Worm (Caenorhabditis elegans) whole organism, L4 larva: Measurements from ENCODE around the gene ppt-1.

Experiments used
- D1046.2 ChIP-seq: fragments of 200-800 bp; sonication (Bioruptor generic); IDR thresholded peaks from 2 replicates; pipeline ENCODE4 v1.3.6; 2022; ENCODE audit warnings: missing genetic modification characterization, missing compliant biosample characterization
- F10B5.3 ChIP-seq: sonication (generic microtip); optimal IDR thresholded peaks from 2 replicates; lab custom pipeline; 2016; ENCODE audit warnings: mild to moderate bottlenecking, missing genetic modification characterization, missing compliant biosample characterization
- F49E8.2 ChIP-seq: sonication (generic microtip); optimal IDR thresholded peaks from 2 replicates; lab custom pipeline; 2016; ENCODE audit warnings: missing compliant biosample characterization, mild to moderate bottlenecking, missing genetic modification characterization, borderline replicate concordance
- T20F7.1 ChIP-seq: fragments of 200-800 bp; sonication (Bioruptor generic); optimal IDR thresholded peaks from 2 replicates; lab custom pipeline; 2018; ENCODE audit warnings: mild to moderate bottlenecking, missing genetic modification characterization, missing compliant biosample characterization
- aha-1 ChIP-seq: fragments of 150-350 bp; peaks from one replicate; lab custom pipeline; 2014; ENCODE audit warnings: missing biosample characterization, missing genetic modification characterization
- ceh-32 ChIP-seq: sonication (generic microtip); optimal IDR thresholded peaks from 2 replicates; lab custom pipeline; 2016; ENCODE audit warnings: mild to moderate bottlenecking, missing genetic modification characterization, missing compliant biosample characterization; ENCODE audit not compliant: poor library complexity
- ceh-82 ChIP-seq: sonication (generic microtip); optimal IDR thresholded peaks from 2 replicates; lab custom pipeline; 2017; ENCODE audit warnings: missing biosample characterization, missing genetic modification characterization
- ctbp-1 ChIP-seq: fragments of 200-800 bp; sonication (Bioruptor generic); IDR thresholded peaks from 2 replicates; pipeline ENCODE4 v1.3.6; 2022; ENCODE audit warnings: missing genetic modification reagents, missing genetic modification characterization, missing compliant biosample characterization
- daf-19 ChIP-seq: fragments of 200-800 bp; sonication (Bioruptor generic); conservative IDR thresholded peaks from 2 replicates; pipeline ENCODE4 v1.3.6; 2022; ENCODE audit warnings: missing genetic modification characterization, missing compliant biosample characterization
- dmd-6 ChIP-seq: fragments of 200-800 bp; sonication (Bioruptor generic); IDR thresholded peaks from 2 replicates; pipeline ENCODE4 v1.3.6; 2022; ENCODE audit warnings: missing genetic modification reagents, missing genetic modification characterization, missing compliant biosample characterization
- dpl-1 ChIP-seq: fragments of 150-350 bp; optimal IDR thresholded peaks from 2 replicates; lab custom pipeline; 2014; ENCODE audit warnings: missing biosample characterization, missing genetic modification reagents, missing genetic modification characterization
- egl-27 ChIP-seq: sonication (generic microtip); optimal IDR thresholded peaks from 3 replicates; lab custom pipeline; 2017; ENCODE audit warnings: missing biosample characterization, missing genetic modification reagents, missing genetic modification characterization
- gei-8 ChIP-seq: fragments of 200-800 bp; sonication (Bioruptor generic); optimal IDR thresholded peaks from 2 replicates; lab custom pipeline; 2018; ENCODE audit warnings: mild to moderate bottlenecking, missing genetic modification characterization, missing compliant biosample characterization
- hlh-11 ChIP-seq: fragments of 200-800 bp; sonication (Bioruptor generic); optimal IDR thresholded peaks from 2 replicates; lab custom pipeline; 2018; ENCODE audit warnings: mild to moderate bottlenecking, missing genetic modification characterization, missing compliant biosample characterization
- hlh-30 ChIP-seq: sonication (generic microtip); optimal IDR thresholded peaks from 2 replicates; lab custom pipeline; 2017; ENCODE audit warnings: antibody characterized with exemption, mild to moderate bottlenecking, missing genetic modification characterization, missing compliant biosample characterization; ENCODE audit not compliant: insufficient read depth
- jun-1 ChIP-seq: fragments of 150-350 bp; optimal IDR thresholded peaks from 2 replicates; lab custom pipeline; 2014; ENCODE audit warnings: missing biosample characterization, missing genetic modification reagents, missing genetic modification characterization
- lin-13 ChIP-seq: fragments of 150-350 bp; optimal IDR thresholded peaks from 2 replicates; lab custom pipeline; 2014; ENCODE audit warnings: missing biosample characterization, missing genetic modification reagents, missing genetic modification characterization
- lin-38 ChIP-seq: fragments of 200-800 bp; sonication (Bioruptor generic); IDR thresholded peaks from 2 replicates; pipeline ENCODE4 v1.3.6; 2022; ENCODE audit warnings: missing genetic modification reagents, missing genetic modification characterization, missing compliant biosample characterization
- lsy-2 ChIP-seq, 2 experiments: fragments of 150-350 bp in 1 of 2; sonication (generic microtip) in 1 of 2; optimal IDR thresholded peaks; 2 replicates each; lab custom pipeline; 2014 to 2017; ENCODE audit warnings: missing biosample characterization in 2 of 2, missing genetic modification characterization in 2 of 2
- mdl-1 ChIP-seq, 2 experiments: fragments of 150-350 bp in 1 of 2; sonication (generic microtip) in 1 of 2; optimal IDR thresholded peaks; 2 replicates each; lab custom pipeline; 2014 to 2017; ENCODE audit warnings: missing biosample characterization in 2 of 2, missing genetic modification characterization in 2 of 2
- mdt-29 ChIP-seq: fragments of 200-800 bp; sonication (Bioruptor generic); IDR thresholded peaks from 2 replicates; pipeline ENCODE4 v1.3.6; 2022; ENCODE audit warnings: missing genetic modification reagents, missing genetic modification characterization, missing compliant biosample characterization
- mep-1 ChIP-seq: fragments of 150-350 bp; sonication (generic microtip); optimal IDR thresholded peaks from 3 replicates; lab custom pipeline; 2014; ENCODE audit warnings: missing biosample characterization, missing genetic modification characterization
- mes-2 ChIP-seq: sonication (generic microtip); optimal IDR thresholded peaks from 2 replicates; lab custom pipeline; 2016; ENCODE audit warnings: missing genotype, mild to moderate bottlenecking, missing genetic modification characterization, missing compliant biosample characterization; ENCODE audit not compliant: poor library complexity, severe bottlenecking
- mxl-3 ChIP-seq: fragments of 200-800 bp; sonication (Bioruptor generic); optimal IDR thresholded peaks from 2 replicates; lab custom pipeline; 2018; ENCODE audit warnings: mild to moderate bottlenecking, missing genetic modification characterization, missing compliant biosample characterization
- nhr-10 ChIP-seq: fragments of 150-350 bp; optimal IDR thresholded peaks from 2 replicates; lab custom pipeline; 2014; ENCODE audit warnings: missing biosample characterization, missing genetic modification characterization
- nhr-28 ChIP-seq: fragments of 150-350 bp; optimal IDR thresholded peaks from 2 replicates; lab custom pipeline; 2014; ENCODE audit warnings: missing biosample characterization, missing genetic modification characterization
- nhr-41 ChIP-seq: fragments of 200-800 bp; sonication (Bioruptor generic); IDR thresholded peaks from 2 replicates; pipeline ENCODE4 v1.3.6; 2022; ENCODE audit warnings: missing genetic modification reagents, missing genetic modification characterization, missing compliant biosample characterization
- nhr-48 ChIP-seq: sonication (generic microtip); optimal IDR thresholded peaks from 2 replicates; lab custom pipeline; 2016; ENCODE audit warnings: mild to moderate bottlenecking, missing genetic modification characterization, missing compliant biosample characterization
- set-16 ChIP-seq: fragments of 200-800 bp; sonication (Bioruptor generic); IDR thresholded peaks from 2 replicates; pipeline ENCODE4 v1.3.6; 2022; ENCODE audit warnings: missing genetic modification reagents, missing genetic modification characterization, missing compliant biosample characterization
- skn-1 ChIP-seq: fragments of 150-350 bp; optimal IDR thresholded peaks from 2 replicates; lab custom pipeline; 2014; ENCODE audit warnings: missing biosample characterization, missing genetic modification characterization
- snpc-1.2 ChIP-seq: fragments of 200-800 bp; sonication (Bioruptor generic); IDR thresholded peaks from 2 replicates; pipeline ENCODE4 v1.3.6; 2022; ENCODE audit warnings: missing genetic modification reagents, missing genetic modification characterization, missing compliant biosample characterization
- snpc-4 ChIP-seq: fragments of 150-350 bp; optimal IDR thresholded peaks from 2 replicates; lab custom pipeline; 2014; ENCODE audit warnings: missing biosample characterization, missing genetic modification characterization
- spr-3 ChIP-seq: fragments of 200-800 bp; sonication (Bioruptor generic); optimal IDR thresholded peaks from 2 replicates; lab custom pipeline; 2018; ENCODE audit warnings: mild to moderate bottlenecking, missing genetic modification characterization, missing compliant biosample characterization
- tag-97 ChIP-seq: fragments of 200-800 bp; sonication (Bioruptor generic); IDR thresholded peaks from 2 replicates; pipeline ENCODE4 v1.3.6; 2022; ENCODE audit warnings: missing genetic modification characterization, missing compliant biosample characterization
- tra-1 ChIP-seq: fragments of 200-800 bp; sonication (Bioruptor generic); IDR thresholded peaks from 2 replicates; pipeline ENCODE4 v1.3.6; 2022; ENCODE audit warnings: missing genetic modification reagents, missing genetic modification characterization, missing compliant biosample characterization
- unc-39 ChIP-seq: sonication (generic microtip); optimal IDR thresholded peaks from 2 replicates; lab custom pipeline; 2017; ENCODE audit warnings: missing biosample characterization, missing genetic modification characterization
- vab-7 ChIP-seq: fragments of 200-800 bp; sonication (Bioruptor generic); IDR thresholded peaks from 2 replicates; pipeline ENCODE4 v1.3.6; 2022; ENCODE audit warnings: missing genetic modification reagents, missing genetic modification characterization, missing compliant biosample characterization
- zip-11 ChIP-seq: fragments of 200-800 bp; sonication (Bioruptor generic); IDR thresholded peaks from 2 replicates; pipeline ENCODE4 v1.3.6; 2022; ENCODE audit warnings: missing genetic modification characterization, missing compliant biosample characterization
- zip-2 ChIP-seq: fragments of 150-350 bp; optimal IDR thresholded peaks from 2 replicates; lab custom pipeline; 2014; ENCODE audit warnings: missing biosample characterization, missing genetic modification characterization
- ztf-11 ChIP-seq: fragments of 150-350 bp; optimal IDR thresholded peaks from 2 replicates; lab custom pipeline; 2014; ENCODE audit warnings: missing biosample characterization, missing genetic modification characterization

ppt-1 gene

DNA sequence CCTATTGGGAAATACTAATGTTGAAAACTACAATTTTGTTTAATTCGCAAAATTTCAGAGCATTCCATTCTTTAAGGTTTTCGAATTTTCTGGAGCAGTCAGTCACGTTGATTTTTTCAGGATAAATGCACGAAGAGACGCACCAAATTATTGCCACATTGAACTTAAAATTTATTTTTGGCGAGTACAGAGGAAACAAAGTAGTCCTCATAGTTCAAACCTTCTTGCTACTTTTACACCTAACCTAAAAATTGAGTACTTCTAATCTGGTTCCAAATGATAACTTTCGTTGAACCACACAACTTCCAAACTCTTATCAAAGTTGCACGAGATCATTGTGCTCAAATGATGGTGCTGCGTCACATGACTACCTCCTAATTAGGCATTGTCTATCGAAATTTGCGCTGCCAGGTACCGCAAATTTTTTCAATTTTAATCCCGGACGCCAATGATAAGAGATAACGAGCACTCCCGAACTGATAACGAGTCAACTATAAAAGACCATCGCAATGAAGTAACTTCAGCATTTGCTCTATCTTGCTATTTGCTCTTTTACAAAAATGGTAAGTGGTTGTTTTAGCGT, 11.9 kb downstream of the ppt-1 start, which contains the start of gene cpr-4 (continued):
- TF ChIP-seq hlh-30 (tag; lab: Kevin White, UChicago) (peak; percentile 74), ceh-32 (tag; lab: Kevin White, UChicago) (no peak)

DNA sequence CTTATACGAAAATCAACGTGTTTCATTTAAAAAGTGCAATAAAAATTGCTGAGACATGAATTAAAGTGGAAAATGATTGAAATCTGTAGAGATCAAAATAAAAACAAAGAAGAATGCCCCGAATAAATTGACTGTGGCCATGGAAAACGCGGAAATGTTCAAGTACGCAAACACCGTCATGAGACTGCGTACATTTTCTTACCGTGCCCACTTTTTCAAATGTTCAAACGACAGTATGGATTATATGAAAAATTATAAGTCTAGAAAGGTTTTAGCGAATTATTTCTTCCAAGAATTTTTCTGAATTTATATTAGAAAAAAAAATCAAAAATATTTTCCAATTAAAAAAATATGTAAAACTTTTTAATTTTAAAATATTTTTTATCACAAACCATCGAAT, 14.6 kb downstream of the ppt-1 start:
- TF ChIP-seq zip-2: no peak
- TF ChIP-seq ztf-11: no peak
- TF ChIP-seq dpl-1 (GFP tag; lab: Kevin White, UChicago): peak; percentile 32
- TF ChIP-seq tra-1 (GFP tag; lab: Robert Waterston, UW): no peak
- no peak for TF ChIP-seq spr-3
- TF ChIP-seq jun-1 (tag; lab: Kevin White, UChicago): no peak
- peak; percentile 43 for TF ChIP-seq mes-2 (tag; lab: Kevin White, UChicago)
- TF ChIP-seq egl-27: no peak
- TF ChIP-seq snpc-4 (tag; lab: Kevin White, UChicago): no peak
- TF ChIP-seq mdt-29: no peak
- no peak for TF ChIP-seq tag-97 (GFP tag; lab: Robert Waterston, UW)
- no peak for TF ChIP-seq dmd-6 (GFP tag; lab: Robert Waterston, UW)
- TF ChIP-seq T20F7.1 (GFP tag; lab: Kevin White, UChicago): peak; percentile 2
- no peak for TF ChIP-seq nhr-41 (GFP tag; lab: Robert Waterston, UW)
- TF ChIP-seq snpc-1.2: no peak
- TF ChIP-seq nhr-10 (tag; lab: Kevin White, UChicago): no peak
- TF ChIP-seq nhr-28 (tag; lab: Kevin White, UChicago): no peak
- TF ChIP-seq lsy-2 (tag; optimal IDR thresholded peaks at IDR 0.05; lab: Kevin White, UChicago): peak in 1 of 2 experiments; percentile 90
- no peak for TF ChIP-seq lin-13
- no peak for TF ChIP-seq mxl-3 (GFP tag; lab: Kevin White, UChicago)
- TF ChIP-seq gei-8 (GFP tag; lab: Kevin White, UChicago): no peak
- no peak for TF ChIP-seq hlh-11 (tag; lab: Kevin White, UChicago)
- peak; percentile 32; the same call in 1 of the 2 replicates for TF ChIP-seq lin-38 (GFP tag; lab: Robert Waterston, UW)
- TF ChIP-seq skn-1 (tag; lab: Kevin White, UChicago): no peak

DNA sequence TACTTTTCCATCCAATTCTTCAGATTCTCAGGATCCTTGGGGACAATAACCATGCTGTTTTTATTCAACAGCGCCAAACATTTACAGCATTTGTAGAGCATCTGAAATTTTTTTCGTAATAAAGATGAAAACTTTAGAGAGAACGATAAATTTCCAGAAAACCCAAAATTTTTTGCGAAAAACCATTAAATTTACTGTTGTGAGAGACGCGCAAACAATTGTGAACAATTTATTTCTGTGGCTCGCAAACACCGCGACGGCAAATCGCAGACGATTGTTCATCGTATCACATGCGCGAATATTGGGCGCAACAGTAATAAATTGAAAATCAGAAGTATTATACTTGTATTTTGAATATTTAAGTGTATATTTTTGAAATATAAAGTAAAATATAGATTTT, 15.1 kb downstream of the ppt-1 start, which contains the start of gene gon-14:
Gene gon-14, minus strand, starts transcription at position 101 of the 400 bp plus-strand sequence.
- TF ChIP-seq mxl-3 (GFP tag; lab: Kevin White, UChicago): no peak
- TF ChIP-seq nhr-48: no peak
- no peak for TF ChIP-seq F10B5.3 (tag; lab: Kevin White, UChicago)
- no peak for TF ChIP-seq mdl-1 (tag; optimal IDR thresholded peaks at IDR 0.05; lab: Kevin White, UChicago)
- TF ChIP-seq ceh-82 (tag; lab: Kevin White, UChicago): no peak
- TF ChIP-seq D1046.2 (GFP tag; lab: Robert Waterston, UW): no peak
- no peak for TF ChIP-seq nhr-10 (tag; lab: Kevin White, UChicago)
- no peak for TF ChIP-seq unc-39 (tag; lab: Kevin White, UChicago)
- no peak for TF ChIP-seq set-16 (GFP tag; lab: Robert Waterston, UW)
- no peak for TF ChIP-seq tag-97 (GFP tag; lab: Robert Waterston, UW)
- TF ChIP-seq zip-11: no peak
- no peak for TF ChIP-seq mep-1 (tag; lab: Kevin White, UChicago)
- TF ChIP-seq F49E8.2 (tag; lab: Kevin White, UChicago): no peak
- no peak for TF ChIP-seq aha-1 (tag; lab: Kevin White, UChicago)
- TF ChIP-seq hlh-11 (tag; lab: Kevin White, UChicago): no peak
- no peak for TF ChIP-seq vab-7 (GFP tag; lab: Robert Waterston, UW)
- no peak for TF ChIP-seq daf-19 (GFP tag; lab: Robert Waterston, UW)
- TF ChIP-seq lsy-2 (tag; optimal IDR thresholded peaks at IDR 0.05; lab: Kevin White, UChicago): no peak
- no peak for TF ChIP-seq ctbp-1 (GFP tag; lab: Robert Waterston, UW)
